Fruit fly (Drosophila melanogaster) whole organism, embryonic: Measurements from ENCODE around the gene CG7695.

ENCODE experiments used
- Abd-B ChIP-seq: fragments of 200-800 bp; sonication (Bioruptor generic); optimal IDR thresholded peaks from 2 replicates; lab custom pipeline; 2018; ENCODE audit warnings: missing biosample characterization, mild to moderate bottlenecking, missing genetic modification characterization, moderate library complexity
- Atf6 ChIP-seq: fragments of 200-800 bp; sonication (Bioruptor generic); IDR thresholded peaks from 2 replicates; pipeline ENCODE4 v1.3.6; 2022; ENCODE audit warnings: missing biosample characterization, missing genetic modification characterization
- Awh ChIP-seq: fragments of 200-800 bp; sonication (Bioruptor generic); IDR thresholded peaks from 2 replicates; pipeline ENCODE4, ENCODE4 v1.3.6; 2022; ENCODE audit warnings: missing biosample characterization, missing genetic modification characterization
- CG12104 ChIP-seq: fragments of 200-800 bp; sonication (Bioruptor generic); optimal IDR thresholded peaks from 3 replicates; lab custom pipeline; 2016; ENCODE audit warnings: missing biosample characterization, missing genetic modification characterization
- CG12659 ChIP-seq: fragments of 200-800 bp; sonication (Bioruptor generic); optimal IDR thresholded peaks from 3 replicates; lab custom pipeline; 2017; ENCODE audit warnings: mild to moderate bottlenecking, missing biosample characterization, missing genetic modification reagents, missing genetic modification characterization
- CG12744 ChIP-seq: fragments of 200-800 bp; sonication (Bioruptor generic); optimal IDR thresholded peaks from 2 replicates; lab custom pipeline; 2016; ENCODE audit warnings: missing biosample characterization, missing genetic modification characterization
- CG15269 ChIP-seq: fragments of 200-800 bp; sonication (Bioruptor generic); optimal IDR thresholded peaks from 2 replicates; lab custom pipeline; 2018; ENCODE audit warnings: missing biosample characterization, mild to moderate bottlenecking, missing genetic modification characterization, moderate library complexity
- CG15514 ChIP-seq: fragments of 200-800 bp; sonication (Bioruptor generic); optimal IDR thresholded peaks from 3 replicates; lab custom pipeline; 2017; ENCODE audit warnings: missing biosample characterization, missing genetic modification characterization, mild to moderate bottlenecking, moderate library complexity, missing genetic modification reagents
- CG17568 ChIP-seq: fragments of 200-800 bp; sonication (Bioruptor generic); optimal IDR thresholded peaks from 2 replicates; lab custom pipeline; 2018; ENCODE audit warnings: missing biosample characterization, mild to moderate bottlenecking, missing genetic modification characterization, moderate library complexity
- CG17802 ChIP-seq: fragments of 200-800 bp; sonication (Bioruptor generic); optimal IDR thresholded peaks from 2 replicates; lab custom pipeline; 2018; ENCODE audit warnings: missing biosample characterization, mild to moderate bottlenecking, missing genetic modification characterization, moderate library complexity
- CG2120 ChIP-seq: fragments of 200-800 bp; sonication (Bioruptor generic); optimal IDR thresholded peaks from 3 replicates; lab custom pipeline; 2016; ENCODE audit warnings: missing biosample characterization, missing genetic modification characterization
- CG2199 ChIP-seq: fragments of 200-800 bp; sonication (Bioruptor generic); IDR thresholded peaks from 3 replicates; pipeline ENCODE4 v1.3.6; 2022; ENCODE audit warnings: missing biosample characterization, missing genetic modification characterization
- CG2875 ChIP-seq: fragments of 200-800 bp; sonication (Bioruptor generic); optimal IDR thresholded peaks from 2 replicates; lab custom pipeline; 2017; ENCODE audit warnings: missing biosample characterization, mild to moderate bottlenecking, missing genetic modification characterization, missing genetic modification reagents
- CG31388 ChIP-seq: fragments of 200-800 bp; sonication (Bioruptor generic); optimal IDR thresholded peaks from 2 replicates; lab custom pipeline; 2016; ENCODE audit warnings: missing biosample characterization, missing genetic modification characterization
- CG4617 ChIP-seq: fragments of 200-800 bp; sonication (Bioruptor generic); optimal IDR thresholded peaks from 3 replicates; lab custom pipeline; 2016; ENCODE audit warnings: missing biosample characterization, missing genetic modification characterization, borderline replicate concordance
- CG4854 ChIP-seq: fragments of 200-800 bp; sonication (Bioruptor generic); optimal IDR thresholded peaks from 2 replicates; lab custom pipeline; 2016; ENCODE audit warnings: missing biosample characterization, missing genetic modification characterization, inconsistent platforms
- CG5245 ChIP-seq: fragments of 200-800 bp; sonication (Bioruptor generic); optimal IDR thresholded peaks from 3 replicates; lab custom pipeline; 2016; ENCODE audit warnings: missing biosample characterization, missing genetic modification characterization
- CG5953 ChIP-seq: fragments of 200-800 bp; sonication (Bioruptor generic); IDR thresholded peaks from 2 replicates; pipeline ENCODE4 v1.3.6; 2022; ENCODE audit warnings: missing biosample characterization, missing genetic modification characterization
- CG7271 ChIP-seq: fragments of 200-800 bp; sonication (Bioruptor generic); optimal IDR thresholded peaks from 2 replicates; lab custom pipeline; 2018; ENCODE audit warnings: missing biosample characterization, mild to moderate bottlenecking, missing genetic modification characterization, moderate library complexity
- CG7928 ChIP-seq: fragments of 200-800 bp; sonication (Bioruptor generic); optimal IDR thresholded peaks from 2 replicates; lab custom pipeline; 2017; ENCODE audit warnings: missing biosample characterization, mild to moderate bottlenecking, missing genetic modification characterization
- CG8089 ChIP-seq: fragments of 200-800 bp; sonication (Bioruptor generic); optimal IDR thresholded peaks from 3 replicates; lab custom pipeline; 2016; ENCODE audit warnings: missing biosample characterization, missing genetic modification characterization
- CG8359 ChIP-seq: fragments of 200-800 bp; sonication (Bioruptor generic); optimal IDR thresholded peaks from 2 replicates; lab custom pipeline; 2017; ENCODE audit warnings: missing biosample characterization, mild to moderate bottlenecking, missing genetic modification characterization, borderline replicate concordance
- CG8388 ChIP-seq: fragments of 200-800 bp; sonication (Bioruptor generic); optimal IDR thresholded peaks from 2 replicates; lab custom pipeline; 2019; ENCODE audit warnings: missing biosample characterization, mild to moderate bottlenecking, missing genetic modification characterization, moderate library complexity
- Doc2 ChIP-seq: fragments of 200-800 bp; sonication (Bioruptor generic); IDR thresholded peaks from 2 replicates; pipeline ENCODE4 v1.3.6; 2022; ENCODE audit warnings: missing biosample characterization, missing genetic modification characterization
- Fer3 ChIP-seq: fragments of 200-800 bp; sonication (Bioruptor generic); optimal IDR thresholded peaks from 2 replicates; lab custom pipeline; 2018; ENCODE audit warnings: missing biosample characterization, mild to moderate bottlenecking, missing genetic modification characterization, moderate library complexity
- HLH4C ChIP-seq: fragments of 200-800 bp; sonication (Bioruptor generic); IDR thresholded peaks from 3 replicates; pipeline ENCODE4 v1.3.6; 2022; ENCODE audit warnings: missing biosample characterization, missing genetic modification characterization; ENCODE audit not compliant: partially characterized antibody
- MBD-R2 ChIP-seq: fragments of 200-800 bp; sonication (Bioruptor generic); IDR thresholded peaks from 2 replicates; pipeline ENCODE4 v1.3.6; 2022; ENCODE audit warnings: missing biosample characterization, missing genetic modification characterization
- MESR4 ChIP-seq: fragments of 200-800 bp; sonication (Bioruptor generic); optimal IDR thresholded peaks from 2 replicates; lab custom pipeline; 2018; ENCODE audit warnings: missing biosample characterization, mild to moderate bottlenecking, missing genetic modification characterization, moderate library complexity
- Oli ChIP-seq: fragments of 200-800 bp; sonication (Bioruptor generic); optimal IDR thresholded peaks from 2 replicates; lab custom pipeline; 2018; ENCODE audit warnings: missing biosample characterization, mild to moderate bottlenecking, missing genetic modification characterization, moderate library complexity
- Opbp ChIP-seq: fragments of 200-800 bp; sonication (Bioruptor generic); IDR thresholded peaks from 3 replicates; pipeline ENCODE4 v1.3.6; 2022; ENCODE audit warnings: missing biosample characterization, missing genetic modification characterization; ENCODE audit not compliant: partially characterized antibody
- btn ChIP-seq: fragments of 200-800 bp; sonication (Bioruptor generic); optimal IDR thresholded peaks from 2 replicates; lab custom pipeline; 2016; ENCODE audit warnings: missing biosample characterization, missing genetic modification characterization
- cg ChIP-seq: fragments of 200-800 bp; sonication (Bioruptor generic); optimal IDR thresholded peaks from 3 replicates; lab custom pipeline; 2019; ENCODE audit warnings: missing biosample characterization, mild to moderate bottlenecking, missing genetic modification characterization, moderate library complexity
- da ChIP-seq: fragments of 200-800 bp; sonication (Bioruptor generic); optimal IDR thresholded peaks from 2 replicates; lab custom pipeline; 2016; ENCODE audit warnings: missing biosample characterization, missing genetic modification characterization
- dati ChIP-seq: fragments of 200-800 bp; sonication (Bioruptor generic); IDR thresholded peaks from 2 replicates; pipeline ENCODE4 v1.3.6; 2022; ENCODE audit warnings: missing biosample characterization, missing genetic modification characterization
- emc ChIP-seq: fragments of 200-800 bp; sonication (Bioruptor generic); optimal IDR thresholded peaks from 2 replicates; lab custom pipeline; 2016; ENCODE audit warnings: missing biosample characterization, missing genetic modification characterization
- fd96Cb ChIP-seq: fragments of 200-800 bp; sonication (Bioruptor generic); optimal IDR thresholded peaks from 2 replicates; lab custom pipeline; 2018; ENCODE audit warnings: missing biosample characterization, mild to moderate bottlenecking, missing genetic modification characterization, moderate library complexity
- ind ChIP-seq: fragments of 200-800 bp; sonication (Bioruptor generic); optimal IDR thresholded peaks from 3 replicates; lab custom pipeline; 2016; ENCODE audit warnings: missing biosample characterization, missing genetic modification characterization
- insv ChIP-seq, 2 experiments: fragments of 200-800 bp; sonication (Bioruptor generic); optimal IDR thresholded peaks; 3 replicates each; lab custom pipeline; 2016 to 2018; ENCODE audit warnings: missing biosample characterization in 2 of 2, missing genetic modification characterization in 2 of 2
- lab ChIP-seq: fragments of 200-800 bp; sonication (Bioruptor generic); optimal IDR thresholded peaks from 3 replicates; lab custom pipeline; 2017; ENCODE audit warnings: missing biosample characterization, missing genetic modification characterization, mild to moderate bottlenecking, moderate library complexity, missing genetic modification reagents
- mld ChIP-seq: fragments of 200-800 bp; sonication (Bioruptor generic); IDR thresholded peaks from 3 replicates; pipeline ENCODE4 v1.3.6; 2022; ENCODE audit warnings: missing biosample characterization, missing genetic modification characterization; ENCODE audit not compliant: partially characterized antibody
- pb ChIP-seq: fragments of 200-800 bp; sonication (Bioruptor generic); optimal IDR thresholded peaks from 3 replicates; lab custom pipeline; 2016; ENCODE audit warnings: missing biosample characterization, missing genetic modification characterization
- pita ChIP-seq: fragments of 200-800 bp; sonication (Bioruptor generic); optimal IDR thresholded peaks from 2 replicates; lab custom pipeline; 2017; ENCODE audit warnings: missing biosample characterization, mild to moderate bottlenecking, missing genetic modification characterization
- sd ChIP-seq: fragments of 200-800 bp; sonication (Bioruptor generic); optimal IDR thresholded peaks from 3 replicates; lab custom pipeline; 2018; ENCODE audit warnings: missing biosample characterization, mild to moderate bottlenecking, missing genetic modification characterization, moderate library complexity
- sens ChIP-seq: fragments of 200-800 bp; sonication (Bioruptor generic); peaks from one replicate; lab custom pipeline; 2016; ENCODE audit warnings: missing biosample characterization, missing genetic modification characterization
- seq ChIP-seq: fragments of 200-800 bp; sonication (Bioruptor generic); IDR thresholded peaks from 2 replicates; pipeline ENCODE4 v1.3.6; 2022; ENCODE audit warnings: missing biosample characterization, missing genetic modification characterization
- slbo ChIP-seq: fragments of 200-800 bp; sonication (Bioruptor generic); IDR thresholded peaks from 2 replicates; pipeline ENCODE4 v1.3.6; 2022; ENCODE audit warnings: missing biosample characterization, missing genetic modification characterization
- sna ChIP-seq: fragments of 200-800 bp; sonication (Bioruptor generic); IDR thresholded peaks from 2 replicates; pipeline ENCODE4 v1.3.6; 2022; ENCODE audit warnings: missing biosample characterization, missing genetic modification characterization; ENCODE audit not compliant: partially characterized antibody
- sqz ChIP-seq: fragments of 200-800 bp; sonication (Bioruptor generic); optimal IDR thresholded peaks from 3 replicates; lab custom pipeline; 2018; ENCODE audit warnings: missing biosample characterization, mild to moderate bottlenecking, missing genetic modification characterization
- trh ChIP-seq: fragments of 200-800 bp; sonication (Bioruptor generic); optimal IDR thresholded peaks from 2 replicates; lab custom pipeline; 2016; ENCODE audit warnings: missing biosample characterization, missing genetic modification characterization
- vnd ChIP-seq: fragments of 200-800 bp; sonication (Bioruptor generic); IDR thresholded peaks from 3 replicates; pipeline ENCODE4 v1.3.6; 2022; ENCODE audit warnings: missing biosample characterization, missing genetic modification characterization; ENCODE audit not compliant: partially characterized antibody
- zf30C ChIP-seq: fragments of 200-800 bp; sonication (Bioruptor generic); optimal IDR thresholded peaks from 3 replicates; lab custom pipeline; 2018; ENCODE audit warnings: missing biosample characterization, mild to moderate bottlenecking, missing genetic modification characterization

CG7695 gene

DNA sequence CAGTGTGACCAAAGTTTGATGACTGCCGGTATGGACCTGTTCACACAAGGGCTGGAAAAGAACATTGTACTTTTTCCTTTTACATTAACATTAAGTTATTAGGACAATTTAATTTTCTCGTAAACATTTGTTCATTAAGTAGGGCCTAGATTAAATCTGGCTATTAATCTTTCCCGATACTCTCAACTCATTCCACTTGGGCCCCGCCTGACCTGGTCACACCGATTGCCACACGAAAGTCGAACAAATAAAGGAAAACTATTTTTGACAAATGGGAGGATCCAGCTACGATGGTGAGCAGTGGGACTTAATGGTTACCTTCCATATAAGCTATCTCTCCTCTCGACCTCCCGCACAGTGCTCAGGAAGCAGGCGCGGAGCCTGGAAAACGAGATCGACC is 46.2 kb upstream of the CG7695 start, which contains the start of the genes Cpsf73 and Gos28 (continued):
- TF ChIP-seq sqz (GFP tag; lab: Kevin White, UChicago), result no peak
- TF ChIP-seq dati (GFP tag; lab: Robert Waterston, UW), result no peak
- TF ChIP-seq CG5245 (GFP tag; lab: Kevin White, UChicago), result no peak
- no peak for TF ChIP-seq CG12744 (GFP tag; lab: Kevin White, UChicago)
- TF ChIP-seq CG12104 (GFP tag; lab: Kevin White, UChicago), result no peak
- TF ChIP-seq seq (GFP tag; lab: Robert Waterston, UW), result no peak
- TF ChIP-seq slbo (GFP tag; lab: Robert Waterston, UW), result peak; percentile 49
- TF ChIP-seq CG15269 (tag; lab: Kevin White, UChicago), result no peak
- TF ChIP-seq sens (GFP tag; lab: Kevin White, UChicago), result peak; percentile 82
- TF ChIP-seq cg (GFP tag; lab: Kevin White, UChicago), result no peak
- no peak for TF ChIP-seq sna (GFP tag; lab: Robert Waterston, UW)
- TF ChIP-seq fd96Cb, result no peak
- TF ChIP-seq CG12659 (GFP tag; lab: Kevin White, UChicago), result peak; percentile 61
- no peak for TF ChIP-seq trh
- TF ChIP-seq zf30C (GFP tag; lab: Kevin White, UChicago), result no peak
- TF ChIP-seq Opbp (GFP tag; lab: Robert Waterston, UW), result peak; percentile 38; the same call in 1 of the 3 replicates
- no peak for TF ChIP-seq Abd-B
- TF ChIP-seq CG8089, result no peak
- no peak for TF ChIP-seq pb (GFP tag; lab: Kevin White, UChicago)
- no peak for TF ChIP-seq CG5953 (GFP tag; lab: Robert Waterston, UW)
- peak; percentile 1 for TF ChIP-seq CG7271
- TF ChIP-seq sd (tag; lab: Kevin White, UChicago), result no peak
- no peak for TF ChIP-seq Oli
- TF ChIP-seq CG8388 (GFP tag; lab: Kevin White, UChicago), result peak; percentile 25
- no peak for TF ChIP-seq HLH4C (GFP tag; lab: Robert Waterston, UW)
- peak; percentile 78 for TF ChIP-seq CG7928
- no peak for TF ChIP-seq CG4854 (GFP tag; lab: Kevin White, UChicago)
- TF ChIP-seq CG31388, result no peak
- TF ChIP-seq CG17802, result peak; percentile 98
- TF ChIP-seq CG2199 (GFP tag; lab: Robert Waterston, UW), result no peak
- TF ChIP-seq Atf6 (GFP tag; lab: Robert Waterston, UW), result no peak
- TF ChIP-seq CG4617, result peak; percentile 92
- peak; percentile 97 for TF ChIP-seq MBD-R2 (GFP tag; lab: Robert Waterston, UW)
- TF ChIP-seq MESR4 (GFP tag; lab: Kevin White, UChicago), result peak; percentile 81
- no peak for TF ChIP-seq Awh
- TF ChIP-seq mld, result no peak
- TF ChIP-seq CG17568 (GFP tag; lab: Kevin White, UChicago), result no peak
- no peak for TF ChIP-seq CG2875 (GFP tag; lab: Kevin White, UChicago)
- TF ChIP-seq CG8359 (GFP tag; lab: Kevin White, UChicago), result no peak
- no peak for TF ChIP-seq lab
- no peak for TF ChIP-seq btn (GFP tag; lab: Kevin White, UChicago)
- TF ChIP-seq da (GFP tag; lab: Kevin White, UChicago), result no peak
- peak; percentile 85 for TF ChIP-seq CG15514
- TF ChIP-seq vnd, result no peak
- no peak for TF ChIP-seq pita
- peak; percentile 37 for TF ChIP-seq CG2120
- no peak for TF ChIP-seq Fer3 (tag; lab: Kevin White, UChicago)
- no peak for TF ChIP-seq Doc2 (GFP tag; lab: Robert Waterston, UW)
- no peak for TF ChIP-seq ind (GFP tag; lab: Kevin White, UChicago)
- TF ChIP-seq emc, result no peak
- no peak for TF ChIP-seq insv (GFP tag; optimal IDR thresholded peaks at IDR 0.05; lab: Kevin White, UChicago)
